Worm (Caenorhabditis elegans) whole organism, midembryonic: ENCODE data around the gene fbxa-63.

ENCODE experiments used
- flt-1 ChIP-seq: fragments of 200-800 bp; sonication (Bioruptor generic); IDR thresholded peaks from 2 replicates; pipeline ENCODE4 v1.3.6; 2022; ENCODE audit warnings: missing genetic modification characterization, missing compliant biosample characterization

Gene fbxa-63

ce11 chrIII:1293135-1293534 is 49.8 kb downstream of the fbxa-63 start, which contains the start of gene fbxa-36:
fbxa-36 (minus strand) TSS chrIII:1293235.
- no peak for TF ChIP-seq flt-1 (GFP tag; lab: Robert Waterston, UW)
